Fruit fly (Drosophila melanogaster): ENCODE results near the gene fz.

- TF ChIP-seq cyc (GFP tag; optimal IDR thresholded peaks at IDR 0.05): peak; percentile 33
- TF ChIP-seq CG8319 (GFP tag; optimal IDR thresholded peaks at IDR 0.05): no peak
- no peak for TF ChIP-seq Hr4 (GFP tag; optimal IDR thresholded peaks at IDR 0.05)
- no peak for TF ChIP-seq eg (GFP tag; IDR thresholded peaks at IDR 0.05)
- no peak for TF ChIP-seq CG6276 (GFP tag; optimal IDR thresholded peaks at IDR 0.05)
- TF ChIP-seq Lpt (GFP tag; optimal IDR thresholded peaks at IDR 0.05): no peak
- peak; percentile 29 for TF ChIP-seq Ets21C (GFP tag; optimal IDR thresholded peaks at IDR 0.05)
- TF ChIP-seq CG32006 (GFP tag; optimal IDR thresholded peaks at IDR 0.05): no peak
Measured at dm6 chr3L:14350814-14351213, 76.7 kb downstream of the fz start.

Data from whole organism, prepupa.